Worm (Caenorhabditis elegans): Measurements from ENCODE around the gene pals-34.

DNA sequence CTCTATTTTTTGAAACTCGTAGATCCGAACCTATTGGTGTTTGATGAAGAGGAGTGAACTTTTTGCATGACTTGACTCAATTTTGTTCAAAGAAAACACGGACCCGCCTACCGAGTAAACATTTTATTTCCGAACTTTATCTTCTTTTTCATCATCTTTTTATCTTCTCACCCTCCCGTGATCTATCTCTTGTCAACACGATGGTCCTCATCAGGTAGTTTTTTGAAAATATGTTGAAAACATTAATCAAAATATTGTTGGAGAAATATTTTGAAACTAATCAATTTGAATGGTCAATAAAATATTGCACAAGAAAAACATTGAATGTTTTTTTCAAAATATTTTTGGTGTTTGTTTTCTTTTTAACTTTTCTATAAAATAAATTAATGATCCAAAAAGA lies 47.9 kb downstream of the pals-34 start:
- TF ChIP-seq snpc-4 (tag; optimal IDR thresholded peaks at IDR 0.05) (no peak), unc-39 (tag; optimal IDR thresholded peaks at IDR 0.05) (no peak), ztf-11 (tag; optimal IDR thresholded peaks at IDR 0.05) (no peak)
